Fruit fly (Drosophila melanogaster): Measurements from ENCODE around the gene Psf1.
A peak's percentile ranks its signal among the peaks of the same experiment; 100 is the strongest.

Psf1 gene

DNA sequence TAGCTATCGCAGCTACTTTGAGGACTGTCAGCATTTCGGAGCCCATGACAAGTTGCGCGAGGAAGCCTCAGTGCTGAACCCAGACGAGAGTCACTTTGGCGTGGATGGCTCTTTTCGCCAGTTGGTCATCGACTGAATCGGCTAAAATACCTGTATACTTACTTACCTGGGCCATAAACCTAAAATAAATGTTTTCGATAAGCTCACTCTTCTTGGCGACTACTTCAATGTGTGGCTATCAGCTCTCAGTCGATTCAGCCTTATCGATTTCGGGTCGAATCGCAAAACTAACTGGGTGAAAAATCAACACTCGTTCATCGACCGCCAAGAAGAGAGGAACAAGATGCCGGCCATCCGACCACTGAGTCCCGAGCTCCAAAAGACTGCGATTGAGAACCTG lies 13.6 kb downstream of the Psf1 start, which contains the start of gene CG33966:
Gene CG33966 (plus strand): TSS at position 301 of the 400 bp plus-strand sequence.
- TF ChIP-seq rn (GFP tag; IDR thresholded peaks at IDR 0.05) (no peak), EcR (GFP tag; optimal IDR thresholded peaks at IDR 0.05) (no peak), CG32121 (GFP tag; IDR thresholded peaks at IDR 0.05) (no peak), Ets98B (GFP tag; IDR thresholded peaks at IDR 0.05) (no peak), CG8159 (tag; optimal IDR thresholded peaks at IDR 0.05) (no peak), fd96Ca (GFP tag; IDR thresholded peaks at IDR 0.05) (no peak), CG12605 (GFP tag; IDR thresholded peaks at IDR 0.05) (no peak), CG14655 (GFP tag; optimal IDR thresholded peaks at IDR 0.05) (no peak), CG8301 (tag; optimal IDR thresholded peaks at IDR 0.05) (no peak), CG10348 (GFP tag; IDR thresholded peaks at IDR 0.05) (no peak), CG34367 (tag; optimal IDR thresholded peaks at IDR 0.05) (no peak), Snoo (tag; optimal IDR thresholded peaks at IDR 0.05) (no peak), Pif1A (GFP tag; optimal IDR thresholded peaks at IDR 0.05) (no peak), D1 (tag; optimal IDR thresholded peaks at IDR 0.05) (no peak), CG17806 (tag; optimal IDR thresholded peaks at IDR 0.05) (no peak), gl (tag; optimal IDR thresholded peaks at IDR 0.05) (no peak), CG15710 (tag; optimal IDR thresholded peaks at IDR 0.05) (no peak), CG9948 (tag; optimal IDR thresholded peaks at IDR 0.05) (no peak)

DNA sequence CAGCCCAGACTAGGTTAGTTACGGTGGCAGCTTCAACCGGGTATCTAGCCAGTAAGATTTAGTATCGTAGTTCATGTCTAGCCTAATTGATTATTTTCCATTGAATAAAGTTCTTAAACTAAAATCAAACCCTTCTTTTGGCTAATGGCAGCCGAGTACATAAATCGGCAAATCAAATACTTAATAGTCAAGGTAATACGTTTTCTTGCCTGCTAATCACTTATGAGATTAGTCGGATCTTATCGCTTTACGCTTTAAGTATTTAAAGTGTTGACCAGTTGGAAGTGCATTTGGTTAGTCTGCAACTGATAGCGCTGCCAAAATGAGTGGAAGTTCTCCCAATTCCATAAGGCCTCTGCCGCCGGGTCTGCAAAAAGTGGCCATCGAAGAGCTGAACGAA lies 14.9 kb downstream of the Psf1 start, which contains the start of gene CG33965:
Gene CG33965 (plus strand): TSS at position 301 of the 400 bp plus-strand sequence.
- no peak for TF ChIP-seq D1 (tag; optimal IDR thresholded peaks at IDR 0.05)
- TF ChIP-seq CG8159 (tag; optimal IDR thresholded peaks at IDR 0.05), result no peak

dm6 chr3L:1227303-1227797 lies 20.1 kb downstream of the Psf1 start, which contains the start of gene LysS:
LysS (plus strand) TSS chr3L:1227747.
- TF ChIP-seq CG4496 (GFP tag; IDR thresholded peaks at IDR 0.05) (no peak), CG8301 (tag; optimal IDR thresholded peaks at IDR 0.05) (no peak), CG13204 (GFP tag; optimal IDR thresholded peaks at IDR 0.05) (no peak)

dm6 chr3L:1218596-1218995 lies 28.9 kb downstream of the Psf1 start, which contains the start of gene LysP:
LysP (minus strand) TSS chr3L:1218696.
- TF ChIP-seq CG17806 (tag; optimal IDR thresholded peaks at IDR 0.05) (no peak), CG4496 (GFP tag; IDR thresholded peaks at IDR 0.05) (0 out of 3 replicates have a peak, but pooled peaks have one; percentile 19)

dm6 chr3L:1216460-1216859 lies 31.0 kb downstream of the Psf1 start:
- TF ChIP-seq Pif1A (GFP tag; optimal IDR thresholded peaks at IDR 0.05) (no peak), CG8301 (tag; optimal IDR thresholded peaks at IDR 0.05) (peak; percentile 45), CG34367 (tag; optimal IDR thresholded peaks at IDR 0.05) (no peak), rn (GFP tag; IDR thresholded peaks at IDR 0.05) (0 out of 2 replicates have a peak, but pooled peaks have one; percentile 26), gl (tag; optimal IDR thresholded peaks at IDR 0.05) (no peak), CG15710 (tag; optimal IDR thresholded peaks at IDR 0.05) (no peak), CG9948 (tag; optimal IDR thresholded peaks at IDR 0.05) (no peak), fd96Ca (GFP tag; IDR thresholded peaks at IDR 0.05) (peak; percentile 50; the same call in 2 of the 3 replicates), Ets98B (GFP tag; IDR thresholded peaks at IDR 0.05) (peak; percentile 41), Snoo (tag; optimal IDR thresholded peaks at IDR 0.05) (no peak), EcR (GFP tag; optimal IDR thresholded peaks at IDR 0.05) (no peak), CG10348 (GFP tag; IDR thresholded peaks at IDR 0.05) (no peak), CG17806 (tag; optimal IDR thresholded peaks at IDR 0.05) (no peak), CG13204 (GFP tag; optimal IDR thresholded peaks at IDR 0.05) (no peak), D1 (tag; optimal IDR thresholded peaks at IDR 0.05) (no peak), CG8159 (tag; optimal IDR thresholded peaks at IDR 0.05) (no peak), CG14655 (GFP tag; optimal IDR thresholded peaks at IDR 0.05) (peak; percentile 36), CG32121 (GFP tag; IDR thresholded peaks at IDR 0.05) (no peak), Pif1B (GFP tag; optimal IDR thresholded peaks at IDR 0.05) (no peak), CG4496 (GFP tag; IDR thresholded peaks at IDR 0.05) (peak; percentile 51; the same call in 1 of the 3 replicates), CG12605 (GFP tag; IDR thresholded peaks at IDR 0.05) (no peak)

dm6 chr3L:1212571-1212970 lies 34.9 kb downstream of the Psf1 start, which contains the start of gene LysE:
LysE (plus strand) TSS chr3L:1212827.
- no peak for TF ChIP-seq Snoo (tag; optimal IDR thresholded peaks at IDR 0.05)
- TF ChIP-seq CG34367 (tag; optimal IDR thresholded peaks at IDR 0.05), result no peak
- TF ChIP-seq CG9948 (tag; optimal IDR thresholded peaks at IDR 0.05), result no peak
- TF ChIP-seq Pif1A (GFP tag; optimal IDR thresholded peaks at IDR 0.05), result no peak
- TF ChIP-seq gl (tag; optimal IDR thresholded peaks at IDR 0.05), result no peak
- no peak for TF ChIP-seq CG32121 (GFP tag; IDR thresholded peaks at IDR 0.05)
- TF ChIP-seq CG14655 (GFP tag; optimal IDR thresholded peaks at IDR 0.05), result no peak
- no peak for TF ChIP-seq D1 (tag; optimal IDR thresholded peaks at IDR 0.05)
- no peak for TF ChIP-seq CG10348 (GFP tag; IDR thresholded peaks at IDR 0.05)
- TF ChIP-seq fd96Ca (GFP tag; IDR thresholded peaks at IDR 0.05), result no peak

DNA sequence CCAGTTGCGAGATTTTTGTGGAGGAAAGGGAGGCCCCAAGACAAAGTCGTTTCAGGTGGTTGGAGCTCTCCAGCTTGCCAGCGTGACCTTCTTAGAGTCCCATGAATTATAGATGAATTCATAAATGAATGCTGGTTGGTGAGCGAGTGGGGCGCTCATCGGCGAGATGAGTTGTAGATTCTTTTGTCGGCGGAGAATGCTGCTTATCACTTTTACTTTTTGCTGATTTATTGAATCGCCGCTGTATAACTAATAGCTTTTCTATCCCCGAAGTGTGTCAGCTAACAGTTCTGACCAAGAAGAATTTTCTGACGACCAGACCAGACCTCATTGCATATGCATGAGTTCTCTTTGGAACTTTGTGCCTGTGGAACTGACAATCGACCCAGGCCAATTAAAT lies 35.4 kb downstream of the Psf1 start:
- TF ChIP-seq CG13204 (GFP tag; optimal IDR thresholded peaks at IDR 0.05), result no peak
- TF ChIP-seq gl (tag; optimal IDR thresholded peaks at IDR 0.05), result no peak
- no peak for TF ChIP-seq CG10348 (GFP tag; IDR thresholded peaks at IDR 0.05)
- no peak for TF ChIP-seq fd96Ca (GFP tag; IDR thresholded peaks at IDR 0.05)
- TF ChIP-seq CG12605 (GFP tag; IDR thresholded peaks at IDR 0.05), result no peak
- no peak for TF ChIP-seq CG8159 (tag; optimal IDR thresholded peaks at IDR 0.05)
- TF ChIP-seq CG17806 (tag; optimal IDR thresholded peaks at IDR 0.05), result no peak
- no peak for TF ChIP-seq Pif1B (GFP tag; optimal IDR thresholded peaks at IDR 0.05)
- TF ChIP-seq CG8301 (tag; optimal IDR thresholded peaks at IDR 0.05), result no peak
- TF ChIP-seq CG15710 (tag; optimal IDR thresholded peaks at IDR 0.05), result no peak
- no peak for TF ChIP-seq D1 (tag; optimal IDR thresholded peaks at IDR 0.05)
- TF ChIP-seq Ets98B (GFP tag; IDR thresholded peaks at IDR 0.05), result no peak
- no peak for TF ChIP-seq Pif1A (GFP tag; optimal IDR thresholded peaks at IDR 0.05)
- no peak for TF ChIP-seq CG34367 (tag; optimal IDR thresholded peaks at IDR 0.05)
- no peak for TF ChIP-seq EcR (GFP tag; optimal IDR thresholded peaks at IDR 0.05)
- TF ChIP-seq rn (GFP tag; IDR thresholded peaks at IDR 0.05), result no peak
